Fruit fly (Drosophila melanogaster) whole organism, embryonic: ENCODE data around the gene Ssadh.

Experiments
- BEAF-32 ChIP-seq: fragments of 200-800 bp; sonication (Bioruptor generic); optimal IDR thresholded peaks from 3 replicates; lab custom pipeline; 2017; ENCODE audit warnings: missing biosample characterization, missing genetic modification characterization, mild to moderate bottlenecking, moderate library complexity, missing genetic modification reagents
- CG10147 ChIP-seq: fragments of 200-800 bp; sonication (Bioruptor generic); optimal IDR thresholded peaks from 2 replicates; lab custom pipeline; 2019; ENCODE audit warnings: missing biosample characterization, mild to moderate bottlenecking, missing genetic modification characterization, moderate library complexity
- CG10209 ChIP-seq: fragments of 200-800 bp; sonication (Bioruptor generic); optimal IDR thresholded peaks from 3 replicates; lab custom pipeline; 2017; ENCODE audit warnings: missing biosample characterization, mild to moderate bottlenecking, missing genetic modification characterization, missing genetic modification reagents
- CG10654 ChIP-seq: fragments of 200-800 bp; sonication (Bioruptor generic); optimal IDR thresholded peaks from 2 replicates; lab custom pipeline; 2016; ENCODE audit warnings: missing biosample characterization, missing genetic modification characterization
- CG12236 ChIP-seq: fragments of 200-800 bp; sonication (Bioruptor generic); optimal IDR thresholded peaks from 2 replicates; lab custom pipeline; 2016; ENCODE audit warnings: missing biosample characterization, missing genetic modification characterization
- CG12391 ChIP-seq: fragments of 200-800 bp; sonication (Bioruptor generic); optimal IDR thresholded peaks from 3 replicates; lab custom pipeline; 2018; ENCODE audit warnings: missing biosample characterization, mild to moderate bottlenecking, missing genetic modification characterization, moderate library complexity
- CG14441 ChIP-seq: fragments of 200-800 bp; sonication (Bioruptor generic); IDR thresholded peaks from 2 replicates; pipeline ENCODE4 v1.3.6; 2022; ENCODE audit warnings: missing biosample characterization, missing genetic modification characterization
- CG14860 ChIP-seq: fragments of 200-800 bp; sonication (Bioruptor generic); IDR thresholded peaks from 3 replicates; pipeline ENCODE4 v1.3.6; 2022; ENCODE audit warnings: missing biosample characterization, missing genetic modification characterization; ENCODE audit not compliant: partially characterized antibody
- CG15073 ChIP-seq: fragments of 200-800 bp; sonication (Bioruptor generic); optimal IDR thresholded peaks from 2 replicates; lab custom pipeline; 2016; ENCODE audit warnings: missing biosample characterization, missing genetic modification characterization
- CG1529 ChIP-seq: fragments of 200-800 bp; sonication (Bioruptor generic); optimal IDR thresholded peaks from 3 replicates; lab custom pipeline; 2018; ENCODE audit warnings: missing biosample characterization, missing genetic modification characterization
- CG17186 ChIP-seq: fragments of 200-800 bp; sonication (Bioruptor generic); optimal IDR thresholded peaks from 3 replicates; lab custom pipeline; 2017; ENCODE audit warnings: missing biosample characterization, missing genetic modification reagents, missing genetic modification characterization
- CG17359 ChIP-seq: fragments of 200-800 bp; sonication (Bioruptor generic); optimal IDR thresholded peaks from 3 replicates; lab custom pipeline; 2018; ENCODE audit warnings: missing biosample characterization, mild to moderate bottlenecking, missing genetic modification characterization, moderate library complexity
- CG2120 ChIP-seq: fragments of 200-800 bp; sonication (Bioruptor generic); optimal IDR thresholded peaks from 3 replicates; lab custom pipeline; 2016; ENCODE audit warnings: missing biosample characterization, missing genetic modification characterization
- CG2129 ChIP-seq: fragments of 200-800 bp; sonication (Bioruptor generic); IDR thresholded peaks from 2 replicates; pipeline ENCODE4 v1.3.6; 2022; ENCODE audit warnings: missing biosample characterization, missing genetic modification characterization; ENCODE audit not compliant: partially characterized antibody
- CG31388 ChIP-seq: fragments of 200-800 bp; sonication (Bioruptor generic); optimal IDR thresholded peaks from 2 replicates; lab custom pipeline; 2016; ENCODE audit warnings: missing biosample characterization, missing genetic modification characterization
- CG34224 ChIP-seq: fragments of 200-800 bp; sonication (Bioruptor generic); IDR thresholded peaks from 3 replicates; pipeline ENCODE4 v1.3.6; 2022; ENCODE audit warnings: missing biosample characterization, missing genetic modification characterization; ENCODE audit not compliant: partially characterized antibody
- CG4424 ChIP-seq: fragments of 200-800 bp; sonication (Bioruptor generic); optimal IDR thresholded peaks from 3 replicates; lab custom pipeline; 2016; ENCODE audit warnings: missing biosample characterization, missing genetic modification characterization
- CG4854 ChIP-seq: fragments of 200-800 bp; sonication (Bioruptor generic); optimal IDR thresholded peaks from 2 replicates; lab custom pipeline; 2016; ENCODE audit warnings: missing biosample characterization, missing genetic modification characterization, inconsistent platforms
- CG6813 ChIP-seq: fragments of 200-800 bp; sonication (Bioruptor generic); optimal IDR thresholded peaks from 2 replicates; lab custom pipeline; 2017; ENCODE audit warnings: missing biosample characterization, missing genetic modification characterization, mild to moderate bottlenecking, moderate library complexity, missing genetic modification reagents
- CG7271 ChIP-seq: fragments of 200-800 bp; sonication (Bioruptor generic); optimal IDR thresholded peaks from 2 replicates; lab custom pipeline; 2018; ENCODE audit warnings: missing biosample characterization, mild to moderate bottlenecking, missing genetic modification characterization, moderate library complexity
- CG7963 ChIP-seq: fragments of 200-800 bp; sonication (Bioruptor generic); IDR thresholded peaks from 3 replicates; pipeline ENCODE4 v1.3.6; 2022; ENCODE audit warnings: missing biosample characterization, missing genetic modification characterization; ENCODE audit not compliant: partially characterized antibody
- CG8924 ChIP-seq: fragments of 200-800 bp; optimal IDR thresholded peaks from 3 replicates; lab custom pipeline; 2019; ENCODE audit warnings: missing biosample characterization, mild to moderate bottlenecking, missing genetic modification characterization, moderate library complexity
- CG9876 ChIP-seq: fragments of 200-800 bp; sonication (Bioruptor generic); optimal IDR thresholded peaks from 2 replicates; lab custom pipeline; 2016; ENCODE audit warnings: missing biosample characterization, missing genetic modification characterization
- Dip2 ChIP-seq: fragments of 200-800 bp; sonication (Bioruptor generic); IDR thresholded peaks from 2 replicates; pipeline ENCODE4 v1.3.6; 2022; ENCODE audit warnings: missing biosample characterization, missing genetic modification characterization
- HLH3B ChIP-seq: fragments of 200-800 bp; sonication (Bioruptor generic); IDR thresholded peaks from 2 replicates; pipeline ENCODE4 v1.3.6; 2022; ENCODE audit warnings: missing biosample characterization, missing genetic modification characterization
- Lim3 ChIP-seq: fragments of 200-800 bp; sonication (Bioruptor generic); IDR thresholded peaks from 2 replicates; pipeline ENCODE4 v1.3.6; 2022; ENCODE audit warnings: missing biosample characterization, missing genetic modification characterization
- MBD-R2 ChIP-seq: fragments of 200-800 bp; sonication (Bioruptor generic); IDR thresholded peaks from 2 replicates; pipeline ENCODE4 v1.3.6; 2022; ENCODE audit warnings: missing biosample characterization, missing genetic modification characterization
- MESR4 ChIP-seq: fragments of 200-800 bp; sonication (Bioruptor generic); optimal IDR thresholded peaks from 2 replicates; lab custom pipeline; 2018; ENCODE audit warnings: missing biosample characterization, mild to moderate bottlenecking, missing genetic modification characterization, moderate library complexity
- Mrtf ChIP-seq: fragments of 200-800 bp; sonication (Bioruptor generic); IDR thresholded peaks from 3 replicates; pipeline ENCODE4 v1.3.6; 2022; ENCODE audit warnings: missing biosample characterization, missing genetic modification characterization
- NC2β ChIP-seq: fragments of 200-800 bp; sonication (Bioruptor generic); optimal IDR thresholded peaks from 2 replicates; lab custom pipeline; 2016; ENCODE audit warnings: missing biosample characterization, missing genetic modification characterization
- Optix ChIP-seq: fragments of 200-800 bp; sonication (Bioruptor generic); IDR thresholded peaks from 3 replicates; pipeline ENCODE4 v1.3.6; 2022; ENCODE audit warnings: missing biosample characterization, missing genetic modification characterization
- Poxn ChIP-seq: fragments of 200-800 bp; sonication (Bioruptor generic); IDR thresholded peaks from 2 replicates; pipeline ENCODE4 v1.3.6; 2022; ENCODE audit warnings: missing biosample characterization, missing genetic modification characterization
- Ravus ChIP-seq: fragments of 200-800 bp; sonication (Bioruptor generic); IDR thresholded peaks from 2 replicates; pipeline ENCODE4 v1.3.6; 2022; ENCODE audit warnings: missing biosample characterization, missing genetic modification characterization
- Rx ChIP-seq: fragments of 200-800 bp; sonication (Bioruptor generic); IDR thresholded peaks from 2 replicates; pipeline ENCODE4 v1.3.6; 2022; ENCODE audit warnings: missing biosample characterization, missing genetic modification characterization
- Trl ChIP-seq, 3 experiments: fragments of >200 bp in 2 of 3; fragments of 200-800 bp in 1 of 3; sonication (Bioruptor generic) in 1 of 3; optimal IDR thresholded peaks; 2 replicates in 1 of 3; 3 replicates in 2 of 3; lab custom pipeline; 2016 to 2017; ENCODE audit warnings: missing biosample characterization in 1 of 3, missing genetic modification characterization in 1 of 3
- ab ChIP-seq: fragments of 200-800 bp; sonication (Bioruptor generic); optimal IDR thresholded peaks from 2 replicates; lab custom pipeline; 2016; ENCODE audit warnings: missing biosample characterization, missing genetic modification characterization
- dpn ChIP-seq, 2 experiments: fragments of 200-800 bp; sonication (Bioruptor generic); optimal IDR thresholded peaks; 3 replicates each; lab custom pipeline; 2016; ENCODE audit warnings: missing biosample characterization in 2 of 2, missing genetic modification characterization in 2 of 2
- grn ChIP-seq: fragments of 200-800 bp; sonication (Bioruptor generic); optimal IDR thresholded peaks from 3 replicates; lab custom pipeline; 2017; ENCODE audit warnings: missing biosample characterization, missing genetic modification characterization
- ken ChIP-seq: fragments of 200-800 bp; sonication (Bioruptor generic); IDR thresholded peaks from 3 replicates; pipeline ENCODE4 v1.3.6; 2022; ENCODE audit warnings: missing biosample characterization, missing genetic modification characterization
- nau ChIP-seq: fragments of 200-800 bp; sonication (Bioruptor generic); optimal IDR thresholded peaks from 3 replicates; lab custom pipeline; 2017; ENCODE audit warnings: missing biosample characterization, mild to moderate bottlenecking, missing genetic modification characterization, missing genetic modification reagents
- nmo ChIP-seq: fragments of 200-800 bp; sonication (Bioruptor generic); optimal IDR thresholded peaks from 2 replicates; lab custom pipeline; 2018; ENCODE audit warnings: missing biosample characterization, mild to moderate bottlenecking, missing genetic modification characterization, moderate library complexity
- pita ChIP-seq: fragments of 200-800 bp; sonication (Bioruptor generic); optimal IDR thresholded peaks from 2 replicates; lab custom pipeline; 2017; ENCODE audit warnings: missing biosample characterization, mild to moderate bottlenecking, missing genetic modification characterization
- prd ChIP-seq, 3 experiments: fragments of >200 bp in 2 of 3; fragments of 200-800 bp in 1 of 3; sonication (Bioruptor generic) in 1 of 3; optimal IDR thresholded peaks in 2 of 3; IDR thresholded peaks in 1 of 3; 2 replicates in 2 of 3; 3 replicates in 1 of 3; pipeline versions ENCODE4 v1.3.6 to Lab custom; 2017 to 2022; ENCODE audit warnings: missing biosample characterization in 1 of 3, missing genetic modification characterization in 1 of 3
- slp2 ChIP-seq: fragments of 200-800 bp; sonication (Bioruptor generic); optimal IDR thresholded peaks from 2 replicates; lab custom pipeline; 2016; ENCODE audit warnings: missing biosample characterization, missing genetic modification characterization
- tup ChIP-seq: fragments of 200-800 bp; sonication (Bioruptor generic); optimal IDR thresholded peaks from 2 replicates; lab custom pipeline; 2016; ENCODE audit warnings: missing biosample characterization, mild to moderate bottlenecking, missing genetic modification characterization, moderate library complexity

Ssadh gene

DNA sequence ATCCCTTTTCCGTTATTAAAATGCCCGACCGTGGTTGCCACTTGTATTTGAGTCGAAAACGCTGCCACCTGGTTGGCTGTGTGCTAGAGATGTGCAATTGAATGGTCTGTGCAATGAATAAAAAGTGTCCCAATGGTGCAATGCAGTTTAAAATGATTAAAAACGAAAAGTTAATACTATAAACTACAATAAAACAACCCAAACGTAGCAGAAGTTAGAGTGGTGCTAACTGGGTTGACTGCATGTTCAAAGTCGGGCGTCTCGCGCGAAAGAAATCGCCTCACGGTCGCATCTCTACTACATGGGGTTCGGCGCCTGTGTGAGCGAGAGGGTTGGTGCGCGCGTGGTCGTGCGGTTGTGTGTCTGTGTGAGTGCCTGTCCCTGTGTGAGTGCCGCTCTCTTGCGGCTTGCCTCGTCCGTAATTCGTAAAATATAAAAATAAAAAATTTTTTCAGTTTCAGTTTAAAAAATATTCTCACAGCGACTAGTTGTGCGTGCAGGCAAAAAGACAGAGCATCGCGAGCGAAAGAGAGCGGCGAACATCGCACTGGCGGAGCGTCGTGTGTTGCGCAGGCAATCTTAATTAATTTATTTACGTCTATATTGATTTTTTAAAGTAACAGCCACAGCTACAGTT is 20.3 kb upstream of the Ssadh start (continued):
- TF ChIP-seq grn (GFP tag; lab: Kevin White, UChicago) (peak; percentile 55), Dip2 (peak; percentile 54; the same call in 1 of the 2 replicates), Lim3 (GFP tag; lab: Robert Waterston, UW) (peak; percentile 73), CG10209 (peak; percentile 91), CG4424 (GFP tag; lab: Kevin White, UChicago) (peak; percentile 88), tup (GFP tag; lab: Kevin White, UChicago) (peak; percentile 68), BEAF-32 (GFP tag; lab: Kevin White, UChicago) (peak; percentile 97), CG9876 (peak; percentile 93), Ravus (GFP tag; lab: Robert Waterston, UW) (peak; percentile 52), nau (GFP tag; lab: Kevin White, UChicago) (peak; percentile 88)

DNA sequence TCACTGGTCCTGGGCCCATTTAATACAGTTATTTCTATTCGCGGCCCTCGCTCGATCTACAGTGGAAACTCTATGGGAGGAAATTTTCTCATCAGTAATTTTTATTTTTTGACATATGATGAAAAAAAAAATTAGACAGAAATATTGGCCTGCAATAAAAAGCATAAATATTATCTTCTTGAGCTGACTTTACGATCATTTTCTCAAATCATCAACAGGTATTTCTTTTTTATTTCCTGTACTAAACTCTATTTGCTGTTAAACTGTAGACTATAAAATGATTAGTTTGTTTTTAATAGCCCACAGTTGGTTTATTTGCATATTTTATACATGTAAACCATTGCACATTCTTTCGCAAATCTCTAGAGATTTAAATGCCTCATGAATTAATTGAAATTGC is 17.4 kb upstream of the Ssadh start:
- no peak for TF ChIP-seq CG17186 (GFP tag; lab: Kevin White, UChicago)

DNA sequence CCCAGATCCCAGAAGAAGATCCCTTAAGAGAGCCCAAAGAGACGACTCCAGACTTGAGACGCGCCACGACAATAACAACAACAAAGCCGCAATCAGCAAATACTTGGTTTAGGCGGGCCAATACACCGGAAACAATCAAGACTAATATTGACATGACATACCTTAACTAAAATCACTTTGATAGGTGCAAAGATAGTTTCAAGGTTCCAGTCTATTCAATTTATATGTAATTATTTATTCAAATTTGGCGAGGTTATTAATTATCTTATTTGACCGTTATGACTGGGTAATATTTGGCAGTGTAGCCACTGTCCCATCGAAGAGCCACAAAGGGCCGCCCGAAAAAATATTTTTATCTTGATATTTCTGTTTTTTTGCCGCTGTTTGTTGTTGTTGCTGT is 13.7 kb upstream of the Ssadh start:
- TF ChIP-seq CG31388 (GFP tag; lab: Kevin White, UChicago): no peak
- no peak for TF ChIP-seq pita (GFP tag; lab: Kevin White, UChicago)
- no peak for TF ChIP-seq prd (optimal IDR thresholded peaks at IDR 0.05; lab: Kevin White, UChicago)
- TF ChIP-seq prd (GFP tag; IDR thresholded peaks at IDR 0.05; lab: Robert Waterston, UW): peak; percentile 90
- peak; percentile 72 for TF ChIP-seq CG8924 (tag; lab: Kevin White, UChicago)
- TF ChIP-seq CG14441 (GFP tag; lab: Robert Waterston, UW): peak; percentile 41; the same call in 1 of the 2 replicates
- TF ChIP-seq nmo (GFP tag; lab: Kevin White, UChicago): peak; percentile 62
- TF ChIP-seq Rx (GFP tag; lab: Robert Waterston, UW): peak; percentile 45; the same call in 1 of the 2 replicates
- TF ChIP-seq CG2120 (GFP tag; lab: Kevin White, UChicago): peak; percentile 9
- peak; percentile 24 to 31 for TF ChIP-seq dpn (GFP tag; optimal IDR thresholded peaks at IDR 0.05; lab: Kevin White, UChicago)
- TF ChIP-seq CG12391 (tag; lab: Kevin White, UChicago): peak; percentile 64
- 0 out of 2 replicates have a peak, but pooled peaks have one; percentile 19 for TF ChIP-seq HLH3B (GFP tag; lab: Robert Waterston, UW)
- peak; percentile 60 for TF ChIP-seq CG4424 (GFP tag; lab: Kevin White, UChicago)
- TF ChIP-seq CG1529 (GFP tag; lab: Kevin White, UChicago): no peak
- TF ChIP-seq CG7271 (tag; lab: Kevin White, UChicago): peak; percentile 56
- no peak for TF ChIP-seq CG12236 (GFP tag; lab: Kevin White, UChicago)
- TF ChIP-seq CG10147 (GFP tag; lab: Kevin White, UChicago): no peak
- TF ChIP-seq CG10654 (GFP tag; lab: Kevin White, UChicago): peak; percentile 38
- TF ChIP-seq CG14860 (GFP tag; lab: Robert Waterston, UW): no peak
- TF ChIP-seq Poxn: no peak
- TF ChIP-seq CG6813 (GFP tag; lab: Kevin White, UChicago): peak; percentile 45
- peak; percentile 11 for TF ChIP-seq slp2 (GFP tag; lab: Kevin White, UChicago)
- TF ChIP-seq ken (GFP tag; lab: Robert Waterston, UW): peak; percentile 70; the same call in 2 of the 3 replicates
- TF ChIP-seq Optix: no peak
- TF ChIP-seq MESR4 (GFP tag; lab: Kevin White, UChicago): no peak
- TF ChIP-seq MBD-R2: no peak
- TF ChIP-seq CG17359: peak; percentile 57
- TF ChIP-seq Trl (optimal IDR thresholded peaks at IDR 0.05; lab: Kevin White, UChicago): no peak
- peak; percentile 22 for TF ChIP-seq Trl (GFP tag; optimal IDR thresholded peaks at IDR 0.05; lab: Kevin White, UChicago)
- no peak for TF ChIP-seq CG15073
- TF ChIP-seq CG34224: no peak
- TF ChIP-seq CG2129 (GFP tag; lab: Robert Waterston, UW): no peak
- no peak for TF ChIP-seq CG7963 (GFP tag; lab: Robert Waterston, UW)
- peak; percentile 40 for TF ChIP-seq CG4854 (GFP tag; lab: Kevin White, UChicago)
- no peak for TF ChIP-seq ab
- TF ChIP-seq NC2β (GFP tag; lab: Kevin White, UChicago): peak; percentile 37
- no peak for TF ChIP-seq Mrtf
